Fruit fly (Drosophila melanogaster): ENCODE data around the gene TBC1D23.

Gene TBC1D23

dm6 chr2L:1125437-1125836 is 3.7 kb upstream of the TBC1D23 start (continued):
- TF ChIP-seq exex (tag; optimal IDR thresholded peaks at IDR 0.05) (peak; percentile 53), cg (GFP tag; optimal IDR thresholded peaks at IDR 0.05) (peak; percentile 3), fru (optimal IDR thresholded peaks at IDR 0.05) (no peak), CG17568 (GFP tag; optimal IDR thresholded peaks at IDR 0.05) (no peak), chinmo (GFP tag; IDR thresholded peaks at IDR 0.05; ENCODE audit: partially characterized antibody) (peak; percentile 79; the same call in 2 of the 4 replicates), CG8290 (GFP tag; optimal IDR thresholded peaks at IDR 0.05) (no peak), CG8290 (tag; optimal IDR thresholded peaks at IDR 0.05) (peak in 1 of 2 experiments; percentile 61), Fer3 (tag; optimal IDR thresholded peaks at IDR 0.05) (peak; percentile 5), wdn (GFP tag; IDR thresholded peaks at IDR 0.05) (0 out of 2 replicates have a peak, but pooled peaks have one; percentile 7), CG12104 (GFP tag; optimal IDR thresholded peaks at IDR 0.05) (no peak), mirr (GFP tag; optimal IDR thresholded peaks at IDR 0.05) (peak; percentile 69), abd-A (tag; optimal IDR thresholded peaks at IDR 0.05) (peak; percentile 9), vnd (GFP tag; IDR thresholded peaks at IDR 0.05; ENCODE audit: partially characterized antibody) (no peak), bsh (GFP tag; optimal IDR thresholded peaks at IDR 0.05) (no peak), CG12071 (GFP tag; optimal IDR thresholded peaks at IDR 0.05) (peak; percentile 3), HHEX (GFP tag; optimal IDR thresholded peaks at IDR 0.05) (peak; percentile 44), danr (GFP tag; IDR thresholded peaks at IDR 0.05) (no peak), CrebB (tag; optimal IDR thresholded peaks at IDR 0.05) (peak; percentile 43), CG12769 (tag; optimal IDR thresholded peaks at IDR 0.05) (peak; percentile 55), BtbVII (GFP tag; optimal IDR thresholded peaks at IDR 0.05) (peak; percentile 28), sug (tag; optimal IDR thresholded peaks at IDR 0.05) (peak; percentile 88), CG8281 (tag; optimal IDR thresholded peaks at IDR 0.05) (peak; percentile 99), Rfx (GFP tag; IDR thresholded peaks at IDR 0.05) (0 out of 2 replicates have a peak, but pooled peaks have one; percentile 26), B-H2 (GFP tag; optimal IDR thresholded peaks at IDR 0.05) (peak; percentile 58), C15 (GFP tag; IDR thresholded peaks at IDR 0.05) (no peak), CG6813 (GFP tag; optimal IDR thresholded peaks at IDR 0.05) (peak; percentile 15), CG16813 (GFP tag; IDR thresholded peaks at IDR 0.05; ENCODE audit: partially characterized antibody) (no peak), Hmr (GFP tag; optimal IDR thresholded peaks at IDR 0.05) (peak; percentile 1), CG2678 (tag; optimal IDR thresholded peaks at IDR 0.05) (peak; percentile 19), zf30C (GFP tag; optimal IDR thresholded peaks at IDR 0.05) (no peak), CG32532 (GFP tag; IDR thresholded peaks at IDR 0.05) (peak; percentile 10; the same call in 1 of the 2 replicates), CG13894 (tag; optimal IDR thresholded peaks at IDR 0.05) (peak; percentile 67), gem (tag; optimal IDR thresholded peaks at IDR 0.05) (peak; percentile 92), CG2120 (GFP tag; optimal IDR thresholded peaks at IDR 0.05) (peak; percentile 18), eve (GFP tag; optimal IDR thresholded peaks at IDR 0.05) (no peak), seq (GFP tag; IDR thresholded peaks at IDR 0.05) (0 out of 2 replicates have a peak, but pooled peaks have one; percentile 18), CG15011 (GFP tag; optimal IDR thresholded peaks at IDR 0.05) (peak; percentile 24), lilli (GFP tag; optimal IDR thresholded peaks at IDR 0.05) (no peak), CG10543 (GFP tag; optimal IDR thresholded peaks at IDR 0.05) (peak; percentile 77), zfh1 (GFP tag; IDR thresholded peaks at IDR 0.05) (no peak), Drgx (GFP tag; IDR thresholded peaks at IDR 0.05) (0 out of 2 replicates have a peak, but pooled peaks have one; percentile 16), Med (GFP tag) (peak; percentile 73), PHDP (tag; optimal IDR thresholded peaks at IDR 0.05) (peak; percentile 8), Hr78 (GFP tag; optimal IDR thresholded peaks at IDR 0.05) (peak in 1 of 2 experiments; percentile 6), CG6175 (GFP tag; IDR thresholded peaks at IDR 0.05) (peak; percentile 90; the same call in 2 of the 3 replicates), ATbp (GFP tag; optimal IDR thresholded peaks at IDR 0.05) (peak; percentile 20)

Measured in whole organism, embryonic.